Fruit fly (Drosophila melanogaster) whole organism: ENCODE measurements around the gene Tcs4.

ENCODE experiments used
- CG8478 ChIP-seq: fragments of >200 bp; optimal IDR thresholded peaks from 2 replicates; lab custom pipeline; 2018; ENCODE audit warnings: inconsistent platforms
- Dll ChIP-seq: fragments of >200 bp; optimal IDR thresholded peaks from 2 replicates; lab custom pipeline; 2017
- pan ChIP-seq: fragments of >200 bp; optimal IDR thresholded peaks from 2 replicates; lab custom pipeline; 2017
- usp ChIP-seq: fragments of >200 bp; optimal IDR thresholded peaks from 2 replicates; lab custom pipeline; 2017; ENCODE audit warnings: missing biosample characterization, missing genetic modification characterization, mixed read lengths

DNA sequence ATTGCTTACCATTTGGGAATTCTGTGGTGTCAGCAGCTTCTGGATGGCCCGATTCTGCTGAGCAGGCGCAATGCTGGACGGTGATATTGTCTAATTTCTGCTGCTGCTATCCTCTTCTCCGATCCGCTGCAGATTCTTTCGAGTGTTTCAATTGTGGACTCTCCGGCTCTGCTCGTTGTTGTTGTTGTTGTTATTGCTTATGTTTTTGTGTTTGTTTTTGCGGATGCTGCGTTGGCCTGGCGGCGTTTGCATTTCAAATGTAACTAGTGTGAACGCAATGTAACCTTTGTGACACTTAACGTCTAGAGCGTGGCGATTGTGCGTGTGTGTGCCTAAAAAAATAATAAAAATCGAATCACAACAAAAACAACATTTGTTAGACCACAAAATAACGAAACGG is 10.4 kb upstream of the Tcs4 start:
- TF ChIP-seq usp (GFP tag; lab: Kevin White, UChicago) (no peak), Dll (no peak), pan (lab: Kevin White, UChicago) (no peak), CG8478 (lab: Kevin White, UChicago) (no peak)
